Worm (Caenorhabditis elegans) whole organism, L4/young adult: ENCODE measurements around the gene rpl-16.

Experiments
- W03F9.2 ChIP-seq: fragments of 150-350 bp; optimal IDR thresholded peaks from 2 replicates; lab custom pipeline; 2014; ENCODE audit warnings: missing biosample characterization, missing genetic modification characterization
- dao-5 ChIP-seq: sonication (generic microtip); optimal IDR thresholded peaks from 2 replicates; lab custom pipeline; 2016; ENCODE audit warnings: missing genotype, missing genetic modification characterization, moderate library complexity, missing compliant biosample characterization
- him-1 ChIP-seq: sonication (generic microtip); optimal IDR thresholded peaks from 2 replicates; lab custom pipeline; 2016; ENCODE audit warnings: missing genotype, missing genetic modification reagents, missing genetic modification characterization, missing compliant biosample characterization

rpl-16 gene

DNA sequence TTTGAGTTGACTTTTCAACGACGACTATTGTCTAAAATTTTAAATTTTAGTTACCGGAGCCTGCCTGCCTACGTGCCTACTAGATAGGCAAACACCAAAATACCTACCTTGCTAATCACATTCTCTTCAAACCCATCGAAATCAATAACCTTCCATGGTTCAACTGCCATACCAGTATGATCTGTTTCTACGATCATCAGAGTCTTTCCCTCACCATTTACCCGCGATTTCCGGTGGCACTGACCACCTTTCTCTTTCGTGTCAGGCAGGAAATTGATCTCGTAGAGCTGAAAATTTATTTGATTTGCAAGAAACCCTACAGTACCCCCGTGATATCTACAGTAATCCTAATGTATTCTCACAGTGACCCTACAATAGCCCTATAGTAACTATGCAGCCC, 18.4 kb downstream of the rpl-16 start:
- TF ChIP-seq him-1 (no peak), W03F9.2 (tag; lab: Kevin White, UChicago) (no peak), dao-5 (no peak)

ce11 chrIII:3482291-3482690, 21.1 kb downstream of the rpl-16 start, which contains the start of gene C34C12.6:
Gene C34C12.6 (plus strand): TSS chrIII:3482591.
- TF ChIP-seq W03F9.2 (tag; lab: Kevin White, UChicago) (no peak), him-1 (no peak), dao-5 (no peak)

- no peak for TF ChIP-seq W03F9.2 (tag; lab: Kevin White, UChicago)
- no peak for TF ChIP-seq dao-5
- no peak for TF ChIP-seq him-1
These were observed 22.5 kb downstream of the rpl-16 start for ce11 chrIII:3480950-3481349.

ce11 chrIII:3480236-3480635, 23.2 kb downstream of the rpl-16 start:
- TF ChIP-seq dao-5, result no peak
- TF ChIP-seq him-1, result no peak
- TF ChIP-seq W03F9.2 (tag; lab: Kevin White, UChicago), result no peak

DNA sequence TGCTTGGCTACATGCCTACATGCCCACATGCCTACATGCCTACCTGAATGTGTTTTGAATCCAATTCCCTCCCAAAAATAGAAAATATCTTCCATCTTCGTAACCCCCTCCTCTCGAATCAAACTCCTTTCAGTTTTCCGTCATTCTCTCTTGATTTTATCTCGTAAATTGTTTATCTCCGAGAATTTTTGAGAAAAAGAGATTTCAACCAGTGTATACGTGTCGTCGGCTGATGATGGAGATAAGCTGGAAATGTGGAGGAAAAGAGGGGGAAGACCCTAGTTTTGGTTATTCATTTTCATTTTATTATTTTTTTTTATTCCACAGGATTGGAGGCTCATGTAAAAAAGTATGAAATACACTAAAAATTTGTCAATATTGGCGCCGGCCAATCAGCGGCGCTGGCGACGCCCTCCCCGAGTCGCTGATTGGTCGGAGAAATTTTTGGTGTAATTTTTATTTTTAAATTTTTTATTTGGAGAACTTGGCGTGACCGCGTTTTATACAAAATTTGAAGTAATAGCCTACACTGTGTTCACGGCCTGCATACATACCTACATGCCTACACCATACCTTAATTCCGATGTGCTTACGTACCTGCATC, 24.5 kb downstream of the rpl-16 start:
- no peak for TF ChIP-seq W03F9.2 (tag; lab: Kevin White, UChicago)
- no peak for TF ChIP-seq dao-5
- no peak for TF ChIP-seq him-1

ce11 chrIII:3477375-3477774, 26.0 kb downstream of the rpl-16 start:
- no peak for TF ChIP-seq W03F9.2 (tag; lab: Kevin White, UChicago)
- no peak for TF ChIP-seq him-1
- no peak for TF ChIP-seq dao-5

- TF ChIP-seq dao-5 (no peak), him-1 (no peak)
These were observed 27.2 kb downstream of the rpl-16 start for ce11 chrIII:3476245-3476644.

DNA sequence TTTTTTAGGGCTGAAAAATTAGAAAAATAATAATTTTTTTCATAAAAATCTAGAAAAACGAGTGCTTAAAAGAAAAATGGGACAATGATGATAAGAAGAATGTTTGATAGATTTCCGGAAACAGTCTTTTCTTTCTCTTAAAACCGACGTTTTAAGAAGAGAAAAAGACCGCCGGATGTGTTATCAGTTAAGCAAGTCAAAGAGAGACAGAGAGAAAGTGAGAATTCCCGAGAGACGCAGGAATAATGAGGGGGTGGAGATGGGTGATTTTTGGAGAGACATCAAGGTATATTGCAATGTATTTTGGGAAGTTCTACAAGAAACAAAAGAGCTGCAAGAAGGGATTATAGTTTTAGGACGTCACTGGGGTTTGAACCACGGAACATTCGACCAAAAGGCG, 27.9 kb downstream of the rpl-16 start, which contains the start of gene C34C12.9:
Gene C34C12.9, minus strand, starts transcription at position 16 of the 400 bp plus-strand sequence.
- TF ChIP-seq W03F9.2 (tag; lab: Kevin White, UChicago) (no peak), him-1 (no peak), dao-5 (no peak)

DNA sequence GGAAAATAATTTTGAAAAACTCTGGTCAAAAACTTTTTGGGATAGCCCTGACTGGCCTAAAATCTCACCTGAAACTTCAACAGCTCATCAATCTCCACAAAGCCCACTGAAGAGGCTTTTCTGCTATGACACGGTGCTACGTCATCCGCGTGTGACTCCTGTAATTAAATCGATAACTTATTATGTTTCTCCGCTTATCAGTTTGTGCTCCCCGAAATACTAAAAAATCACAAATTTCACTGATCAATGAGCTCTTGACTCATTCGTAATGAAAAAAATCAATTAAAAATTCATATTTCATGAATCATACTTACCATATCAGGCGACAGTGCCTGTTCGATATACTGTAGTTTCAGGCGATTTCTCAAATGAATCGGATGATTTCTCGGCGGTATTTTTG, 28.4 kb downstream of the rpl-16 start:
- TF ChIP-seq dao-5, result no peak
- no peak for TF ChIP-seq W03F9.2 (tag; lab: Kevin White, UChicago)
- no peak for TF ChIP-seq him-1

DNA sequence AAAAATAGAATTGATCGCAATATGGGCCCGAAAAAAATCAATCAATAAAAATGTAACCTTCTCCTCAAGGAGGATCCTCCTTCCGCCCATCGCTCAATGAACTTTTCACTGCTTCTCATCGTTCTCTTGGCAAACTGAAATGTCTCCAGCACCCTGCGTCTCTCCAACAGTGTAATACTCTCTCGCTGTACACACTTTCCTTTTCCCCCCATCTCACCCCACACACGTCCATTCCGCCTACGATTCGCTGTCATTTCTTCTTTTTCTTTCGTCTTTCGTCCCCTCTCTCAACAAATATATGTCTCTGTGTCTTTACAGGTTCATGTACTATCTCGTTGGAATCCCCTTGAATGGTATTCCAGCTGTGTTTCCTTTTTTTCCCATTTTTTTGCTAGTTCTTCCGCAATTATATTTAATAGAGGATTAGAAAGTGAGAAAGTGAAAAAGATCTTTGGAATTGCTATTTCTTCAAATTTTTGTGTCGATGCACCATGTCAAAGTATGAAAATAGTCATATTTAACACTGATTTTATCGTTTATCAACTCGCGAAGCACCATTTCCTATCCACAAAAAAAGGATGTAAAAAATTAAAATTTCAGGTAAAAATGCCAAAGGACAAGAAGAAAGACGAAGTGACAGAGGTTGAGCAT, 31.9 kb downstream of the rpl-16 start, which contains the start of gene rsu-1:
Gene rsu-1, plus strand, starts transcription at position 601 of the 651 bp plus-strand sequence.
- no peak for TF ChIP-seq W03F9.2 (tag; lab: Kevin White, UChicago)
- no peak for TF ChIP-seq him-1
- no peak for TF ChIP-seq dao-5

DNA sequence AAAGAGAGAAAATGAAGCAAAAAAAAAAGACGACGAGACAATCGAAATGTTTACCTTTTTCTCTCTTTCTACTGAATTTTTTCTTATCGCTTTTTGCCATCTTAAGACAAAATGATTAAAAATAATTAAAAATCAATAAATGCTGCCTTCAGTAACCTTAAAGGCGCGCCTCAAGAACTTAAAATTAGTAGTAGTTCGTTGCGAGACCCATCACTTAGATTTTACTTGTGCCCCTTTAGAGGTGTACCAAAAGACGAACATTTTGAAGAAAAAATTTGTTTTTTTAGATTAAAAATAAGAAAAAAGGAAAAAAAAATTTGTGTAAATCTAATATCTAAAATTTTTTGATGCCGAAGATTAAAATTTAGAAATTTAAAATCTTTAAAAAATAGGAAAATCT, 32.4 kb downstream of the rpl-16 start:
- TF ChIP-seq W03F9.2 (tag; lab: Kevin White, UChicago) (no peak), dao-5 (no peak), him-1 (no peak)

- TF ChIP-seq him-1, result no peak
- no peak for TF ChIP-seq dao-5
- TF ChIP-seq W03F9.2 (tag; lab: Kevin White, UChicago), result no peak
These were observed 33.0 kb downstream of the rpl-16 start for ce11 chrIII:3470433-3470832.

DNA sequence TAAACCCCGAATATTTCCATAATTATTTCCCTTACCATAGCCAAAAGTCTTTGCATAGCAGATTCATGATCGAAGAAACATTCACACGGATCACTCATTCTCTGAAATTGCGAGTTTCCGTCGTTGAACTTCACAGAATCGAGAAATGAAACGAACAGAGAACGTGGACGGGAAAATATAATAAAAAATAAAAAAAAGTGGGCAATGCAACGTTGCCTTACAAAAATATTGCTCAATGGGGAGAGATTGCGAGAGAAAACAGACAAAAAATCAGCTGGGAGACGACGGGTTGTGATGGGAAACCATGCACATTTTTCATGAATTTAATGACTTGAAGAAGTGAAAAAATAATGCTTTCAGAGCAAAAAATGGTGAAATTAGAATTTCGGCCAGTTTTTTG, 33.8 kb downstream of the rpl-16 start, which contains the start of gene smim-14:
Gene smim-14, minus strand, starts transcription at position 101 of the 400 bp plus-strand sequence.
- TF ChIP-seq W03F9.2 (tag; lab: Kevin White, UChicago) (no peak), dao-5 (no peak), him-1 (no peak)

DNA sequence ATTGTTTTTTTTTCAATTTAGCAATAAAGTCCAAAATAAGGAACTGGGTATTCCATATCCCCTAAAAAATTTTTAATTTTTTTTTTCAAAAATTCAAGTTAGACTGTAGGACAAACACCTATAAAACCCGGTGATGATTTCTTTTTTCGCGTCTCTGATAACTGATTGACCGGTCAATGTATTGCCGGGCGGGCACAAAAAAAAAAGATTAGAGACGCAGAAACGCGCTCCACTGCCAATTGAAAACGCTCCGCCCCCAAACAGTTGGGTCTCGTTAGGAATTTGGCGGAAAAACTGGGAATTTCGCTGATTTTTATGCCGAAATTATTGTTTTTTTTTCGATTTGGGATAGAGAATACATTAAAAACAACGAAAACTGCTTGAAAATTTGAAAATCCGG, 35.0 kb downstream of the rpl-16 start:
- TF ChIP-seq dao-5 (no peak), W03F9.2 (tag; lab: Kevin White, UChicago) (no peak), him-1 (no peak)

ce11 chrIII:3467013-3467412, 36.4 kb downstream of the rpl-16 start:
- TF ChIP-seq W03F9.2 (tag; lab: Kevin White, UChicago) (no peak), dao-5 (no peak), him-1 (no peak)

- TF ChIP-seq dao-5 (no peak), W03F9.2 (tag; lab: Kevin White, UChicago) (no peak), him-1 (no peak)
These were observed 42.0 kb downstream of the rpl-16 start, which contains the start of gene pph-6 for ce11 chrIII:3461403-3461802. Gene pph-6 (plus strand): TSS chrIII:3461703.
